Worm (Caenorhabditis elegans): ENCODE results near the gene srsx-36.
"Not testable (repeated sequence)": the region's sequence is repeated elsewhere in the genome, so short reads cannot be mapped to it uniquely, and the experiment has no call there.

DNA sequence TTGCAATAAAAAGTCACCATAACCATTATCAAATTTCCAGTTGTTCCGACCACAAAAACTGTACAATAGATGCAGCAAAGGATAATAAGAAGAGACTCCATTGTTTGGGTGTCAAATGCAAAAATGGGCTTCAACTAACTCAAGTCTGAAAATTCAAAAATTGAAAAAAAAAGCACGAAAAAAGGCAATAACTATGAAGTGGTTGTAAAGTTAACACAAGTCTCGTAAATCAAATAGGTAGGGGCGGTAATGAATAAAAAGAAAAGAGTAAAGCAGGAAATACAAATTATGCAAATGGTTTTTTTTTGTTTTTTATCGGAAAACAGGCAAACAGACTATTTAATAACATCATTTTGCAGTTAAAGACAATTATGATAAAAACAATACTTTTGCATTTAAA, 2.0 kb downstream of the srsx-36 start, which contains the start of gene srsx-38:
- TF ChIP-seq nhr-90 (tag; optimal IDR thresholded peaks at IDR 0.05); hmg-1.2 (GFP tag; IDR thresholded peaks at IDR 0.05); hmg-20 (GFP tag; IDR thresholded peaks at IDR 0.05); mes-4 (tag; optimal IDR thresholded peaks at IDR 0.05); ZK185.1 (tag; optimal IDR thresholded peaks at IDR 0.05; ENCODE audit: poor library complexity, severe bottlenecking); rcor-1 (GFP tag; IDR thresholded peaks at IDR 0.05); die-1 (tag; optimal IDR thresholded peaks at IDR 0.05); rec-8 (tag; optimal IDR thresholded peaks at IDR 0.05); ztf-25 (GFP tag; IDR thresholded peaks at IDR 0.05): not testable (repeated sequence)
